Worm (Caenorhabditis elegans): ENCODE measurements around the gene twk-23.

DNA sequence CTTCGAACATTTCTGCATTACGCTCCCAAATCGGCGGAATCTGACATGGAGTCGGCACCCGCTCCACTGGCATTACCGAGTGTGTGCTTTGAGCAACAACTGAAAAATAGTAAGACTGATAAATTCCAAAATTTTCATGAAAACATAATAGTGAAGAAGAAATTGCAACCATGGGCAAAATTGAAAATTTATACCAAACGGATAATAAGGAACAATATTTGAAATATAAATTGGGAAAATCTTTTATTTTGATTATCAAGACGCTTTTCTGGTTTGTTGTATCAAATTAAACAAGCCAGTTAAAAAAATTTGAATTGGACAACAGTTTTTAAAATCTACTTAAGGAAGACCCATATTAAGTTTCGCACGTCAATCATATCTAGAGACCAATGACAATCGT is 29.9 kb downstream of the twk-23 start, which contains the start of gene ZK1086.2:
- no peak for TF ChIP-seq W03F9.2 (tag; optimal IDR thresholded peaks at IDR 0.05)
- no peak for TF ChIP-seq dao-5 (tag; optimal IDR thresholded peaks at IDR 0.05)

All from whole organism, L4/young adult.